Fruit fly (Drosophila melanogaster): Measurements from ENCODE around the gene CG8565.
A peak's percentile ranks its signal among the peaks of the same experiment; 100 is the strongest.

The CG8565 gene

DNA sequence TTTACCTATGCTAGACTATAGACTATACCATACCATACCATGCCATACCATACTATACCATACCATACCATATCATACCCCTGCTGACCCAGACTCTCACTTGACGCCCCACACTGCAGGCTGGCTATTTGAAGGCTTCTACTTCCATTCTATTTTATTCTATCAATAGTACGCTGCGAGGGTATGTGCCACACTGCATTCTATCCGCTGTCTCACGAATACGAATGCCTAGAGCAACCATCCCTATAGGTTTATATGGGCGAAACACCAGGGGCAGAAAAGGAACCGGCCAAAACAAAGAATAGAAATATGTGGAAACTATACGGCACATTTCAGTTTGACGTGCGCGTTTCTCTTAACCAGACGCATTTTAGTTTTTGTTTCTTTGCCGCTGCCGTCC is 19.8 kb upstream of the CG8565 start:
- TF ChIP-seq CG14965 (GFP tag; optimal IDR thresholded peaks at IDR 0.05; ENCODE audit: borderline replicate concordance) (no peak), bowl (GFP tag; IDR thresholded peaks at IDR 0.05) (no peak), maf-S (GFP tag; optimal IDR thresholded peaks at IDR 0.05) (no peak), CG6791 (GFP tag; IDR thresholded peaks at IDR 0.05; ENCODE audit: partially characterized antibody) (peak; percentile 62; the same call in 1 of the 3 replicates), CG30020 (tag; optimal IDR thresholded peaks at IDR 0.05) (no peak), CG14014 (GFP tag; IDR thresholded peaks at IDR 0.05) (no peak), sd (tag; optimal IDR thresholded peaks at IDR 0.05) (peak; percentile 89), vfl (GFP tag; optimal IDR thresholded peaks at IDR 0.05) (no peak), Mad (GFP tag; optimal IDR thresholded peaks at IDR 0.05) (no peak), chn (GFP tag; optimal IDR thresholded peaks at IDR 0.05) (no peak), CG34376 (GFP tag; optimal IDR thresholded peaks at IDR 0.05) (no peak), Vsx1 (GFP tag; optimal IDR thresholded peaks at IDR 0.05) (no peak), CG8924 (tag; optimal IDR thresholded peaks at IDR 0.05) (no peak), tin (GFP tag; optimal IDR thresholded peaks at IDR 0.05) (no peak), insv (GFP tag; optimal IDR thresholded peaks at IDR 0.05) (peak in 1 of 2 experiments; percentile 30), CG1529 (GFP tag; optimal IDR thresholded peaks at IDR 0.05) (no peak), zen (tag; optimal IDR thresholded peaks at IDR 0.05) (no peak), pros (GFP tag; optimal IDR thresholded peaks at IDR 0.05) (peak; percentile 56), CG12659 (GFP tag; optimal IDR thresholded peaks at IDR 0.05) (no peak), CG12942 (GFP tag; optimal IDR thresholded peaks at IDR 0.05) (no peak), CG15514 (GFP tag; optimal IDR thresholded peaks at IDR 0.05) (no peak), kay (GFP tag; optimal IDR thresholded peaks at IDR 0.05) (no peak), CG4282 (GFP tag; optimal IDR thresholded peaks at IDR 0.05) (no peak), CG16813 (GFP tag; IDR thresholded peaks at IDR 0.05; ENCODE audit: partially characterized antibody) (0 out of 3 replicates have a peak, but pooled peaks have one; percentile 25), Atf6 (GFP tag; IDR thresholded peaks at IDR 0.05) (no peak), row (GFP tag; IDR thresholded peaks at IDR 0.05) (no peak), dmrt11E (tag; optimal IDR thresholded peaks at IDR 0.05) (no peak), disco-r (GFP tag; optimal IDR thresholded peaks at IDR 0.05) (no peak), CG2875 (GFP tag; optimal IDR thresholded peaks at IDR 0.05) (no peak), CG7987 (GFP tag; optimal IDR thresholded peaks at IDR 0.05) (no peak), pfk (GFP tag; optimal IDR thresholded peaks at IDR 0.05) (peak; percentile 40), D19A (tag; optimal IDR thresholded peaks at IDR 0.05) (peak; percentile 5), croc (GFP tag; conservative IDR thresholded peaks at IDR 0.05) (no peak), Opbp (GFP tag; IDR thresholded peaks at IDR 0.05; ENCODE audit: partially characterized antibody) (peak; percentile 37; the same call in 2 of the 3 replicates), CG8359 (GFP tag; optimal IDR thresholded peaks at IDR 0.05; ENCODE audit: borderline replicate concordance) (no peak), bbx (GFP tag; IDR thresholded peaks at IDR 0.05; ENCODE audit: partially characterized antibody) (peak; percentile 46; the same call in 1 of the 2 replicates), scrt (GFP tag; optimal IDR thresholded peaks at IDR 0.05) (no peak), CG2199 (GFP tag; IDR thresholded peaks at IDR 0.05) (peak; percentile 96; the same call in 2 of the 3 replicates), D (optimal IDR thresholded peaks at IDR 0.05) (peak; percentile 28), D (GFP tag; optimal IDR thresholded peaks at IDR 0.05) (no peak), Aef1 (GFP tag; IDR thresholded peaks at IDR 0.05) (no peak), nerfin-1 (tag; optimal IDR thresholded peaks at IDR 0.05) (peak; percentile 90), TFAM (GFP tag; optimal IDR thresholded peaks at IDR 0.05) (no peak), pb (GFP tag; optimal IDR thresholded peaks at IDR 0.05) (no peak), CG1792 (GFP tag; optimal IDR thresholded peaks at IDR 0.05) (no peak), HHEX (GFP tag; optimal IDR thresholded peaks at IDR 0.05) (no peak), pum (GFP tag; optimal IDR thresholded peaks at IDR 0.05) (no peak), Nf-YB (GFP tag; optimal IDR thresholded peaks at IDR 0.05) (no peak), CG15696 (tag; optimal IDR thresholded peaks at IDR 0.05) (peak; percentile 25), CTCF (GFP tag; optimal IDR thresholded peaks at IDR 0.05) (no peak), sens (GFP tag) (peak; percentile 33)

All from whole organism, embryonic.